Fruit fly (Drosophila melanogaster): ENCODE measurements around the gene CG34253.

DNA sequence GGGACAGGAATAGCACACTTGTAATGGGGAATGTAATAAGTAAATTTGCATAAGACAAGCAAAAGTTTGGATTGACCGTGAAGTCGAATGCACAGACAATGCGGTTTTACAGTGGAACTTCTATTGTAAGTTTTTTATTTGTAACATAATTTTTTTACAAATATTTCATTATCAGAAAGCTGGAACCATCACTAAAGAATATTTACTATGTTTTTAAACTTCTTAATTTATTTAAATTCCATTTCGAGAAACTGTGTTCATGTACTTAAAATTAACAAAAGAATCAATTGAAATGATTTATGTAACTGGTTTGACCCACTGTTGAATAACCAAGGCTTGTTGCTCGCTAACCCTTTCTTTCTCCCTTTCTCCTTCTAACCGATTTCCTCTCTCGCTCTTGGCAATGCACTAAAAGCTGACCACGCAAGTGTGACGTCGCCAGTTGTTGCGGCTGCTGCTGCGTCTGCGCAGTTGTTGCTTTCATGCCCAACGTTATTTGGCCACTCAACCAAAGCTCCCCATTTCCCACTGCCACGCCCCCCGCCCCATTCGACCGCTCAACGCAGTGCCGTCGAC is 14.4 kb upstream of the CG34253 start:
- TF ChIP-seq Sin3A (optimal IDR thresholded peaks at IDR 0.05): no peak
- TF ChIP-seq Myc (optimal IDR thresholded peaks at IDR 0.05): no peak
- TF ChIP-seq h (optimal IDR thresholded peaks at IDR 0.05): no peak
- TF ChIP-seq insv (optimal IDR thresholded peaks at IDR 0.05): no peak
- no peak for TF ChIP-seq psq (optimal IDR thresholded peaks at IDR 0.05)
- no peak for TF ChIP-seq ttk (optimal IDR thresholded peaks at IDR 0.05)
